Worm (Caenorhabditis elegans) whole organism, L3 larva: ENCODE data around the gene mltn-7.
A peak's percentile ranks its signal among the peaks of the same experiment; 100 is the strongest.

ENCODE experiments used
- ZK546.5 ChIP-seq: sonication (generic microtip); optimal IDR thresholded peaks from 2 replicates; lab custom pipeline; 2017; ENCODE audit warnings: missing biosample characterization, missing genetic modification characterization
- aly-2 ChIP-seq: fragments of 150-350 bp; optimal IDR thresholded peaks from 2 replicates; lab custom pipeline; 2014; ENCODE audit warnings: missing biosample characterization, missing genetic modification characterization
- ama-1 ChIP-seq: fragments of 150-350 bp; optimal IDR thresholded peaks from 2 replicates; lab custom pipeline; 2018
- egl-27 ChIP-seq: sonication (generic microtip); optimal IDR thresholded peaks from 4 replicates; lab custom pipeline; 2017; ENCODE audit warnings: missing biosample characterization, missing genetic modification reagents, missing genetic modification characterization
- egl-5 ChIP-seq: fragments of 150-350 bp; optimal IDR thresholded peaks from 2 replicates; lab custom pipeline; 2017; ENCODE audit warnings: missing biosample characterization, missing genetic modification reagents, missing genetic modification characterization, inconsistent platforms
- elt-3 ChIP-seq, 3 experiments: fragments of 150-350 bp in 1 of 3; sonication (generic microtip) in 2 of 3; optimal IDR thresholded peaks; 2 replicates in 2 of 3; 4 replicates in 1 of 3; lab custom pipeline; 2014 to 2017; ENCODE audit warnings: missing biosample characterization in 3 of 3, missing genetic modification characterization in 3 of 3
- jun-1 ChIP-seq: fragments of 150-350 bp; optimal IDR thresholded peaks from 2 replicates; lab custom pipeline; 2014; ENCODE audit warnings: missing biosample characterization, missing genetic modification reagents, missing genetic modification characterization
- lin-15B ChIP-seq: fragments of 150-350 bp; optimal IDR thresholded peaks from 2 replicates; lab custom pipeline; 2014; ENCODE audit warnings: missing biosample characterization, missing genetic modification characterization
- nhr-23 ChIP-seq: fragments of 150-350 bp; optimal IDR thresholded peaks from 2 replicates; lab custom pipeline; 2014; ENCODE audit warnings: missing biosample characterization, missing genetic modification reagents, missing genetic modification characterization
- nhr-25 ChIP-seq: sonication (generic microtip); optimal IDR thresholded peaks from 2 replicates; lab custom pipeline; 2017; ENCODE audit warnings: missing biosample characterization, missing genetic modification characterization
- nhr-76 ChIP-seq: fragments of 150-350 bp; sonication (generic microtip); optimal IDR thresholded peaks from 5 replicates; lab custom pipeline; 2014; ENCODE audit warnings: missing biosample characterization, missing genetic modification characterization
- unc-62 ChIP-seq: fragments of 150-350 bp; sonication (generic microtip); optimal IDR thresholded peaks from 4 replicates; lab custom pipeline; 2014; ENCODE audit warnings: missing biosample characterization, missing genetic modification reagents, missing genetic modification characterization
- ztf-11 ChIP-seq: fragments of 150-350 bp; optimal IDR thresholded peaks from 2 replicates; lab custom pipeline; 2014; ENCODE audit warnings: missing biosample characterization, missing genetic modification characterization

DNA sequence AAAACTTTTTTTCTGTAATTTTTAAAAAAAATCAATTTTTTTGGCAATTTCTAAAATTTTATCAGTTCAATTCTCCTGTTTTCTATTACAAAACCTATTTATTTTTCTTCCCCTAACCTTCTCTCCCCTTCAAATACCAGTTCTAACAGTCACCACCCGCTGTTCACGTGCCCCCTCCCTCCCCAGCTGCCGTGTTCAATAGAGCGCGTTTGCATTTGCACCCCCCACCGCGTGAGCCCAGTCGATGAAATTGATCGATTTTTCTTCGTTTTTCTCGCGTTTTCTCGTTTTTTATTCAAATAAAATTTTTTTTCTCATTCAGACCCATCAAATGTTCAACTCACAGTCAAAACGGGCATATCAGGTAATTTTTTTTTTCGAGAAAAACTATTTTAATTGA lies 21.1 kb upstream of the mltn-7 start, which contains the start of gene atg-9:
- no peak for TF ChIP-seq ztf-11 (tag; lab: Kevin White, UChicago)
- TF ChIP-seq jun-1: peak; percentile 42
- no peak for TF ChIP-seq aly-2 (tag; lab: Kevin White, UChicago)
- no peak for TF ChIP-seq egl-27 (tag; lab: Kevin White, UChicago)
- TF ChIP-seq unc-62 (GFP tag; lab: Kevin White, UChicago): no peak
- TF ChIP-seq nhr-23: peak; percentile 77
- peak; percentile 80 for TF ChIP-seq lin-15B (tag; lab: Kevin White, UChicago)
- no peak for TF ChIP-seq elt-3 (tag; optimal IDR thresholded peaks at IDR 0.05; lab: Kevin White, UChicago)
- TF ChIP-seq ZK546.5 (tag; lab: Kevin White, UChicago): no peak
- no peak for TF ChIP-seq nhr-76 (tag; lab: Kevin White, UChicago)
- TF ChIP-seq ama-1: peak; percentile 70
- TF ChIP-seq nhr-25: peak; percentile 86
- TF ChIP-seq egl-5 (tag; lab: Kevin White, UChicago): no peak
